Fruit fly (Drosophila melanogaster) whole organism, embryonic: ENCODE results near the gene ClpX.
A peak's percentile ranks its signal among the peaks of the same experiment; 100 is the strongest.

Experiments
- Atf6 ChIP-seq: fragments of 200-800 bp; sonication (Bioruptor generic); IDR thresholded peaks from 2 replicates; pipeline ENCODE4 v1.3.6; 2022; ENCODE audit warnings: missing biosample characterization, missing genetic modification characterization
- B-H2 ChIP-seq: fragments of 200-800 bp; sonication (Bioruptor generic); optimal IDR thresholded peaks from 2 replicates; lab custom pipeline; 2018; ENCODE audit warnings: missing biosample characterization, mild to moderate bottlenecking, missing genetic modification characterization
- BtbVII ChIP-seq: fragments of 200-800 bp; sonication (Bioruptor generic); optimal IDR thresholded peaks from 3 replicates; lab custom pipeline; 2017; ENCODE audit warnings: missing biosample characterization, mild to moderate bottlenecking, missing genetic modification characterization
- CG10959 ChIP-seq: fragments of 200-800 bp; sonication (Bioruptor generic); IDR thresholded peaks from 2 replicates; pipeline ENCODE4 v1.3.6; 2022; ENCODE audit warnings: missing biosample characterization, missing genetic modification characterization
- CG14441 ChIP-seq: fragments of 200-800 bp; sonication (Bioruptor generic); IDR thresholded peaks from 2 replicates; pipeline ENCODE4 v1.3.6; 2022; ENCODE audit warnings: missing biosample characterization, missing genetic modification characterization
- CG1603 ChIP-seq: fragments of 200-800 bp; sonication (Bioruptor generic); optimal IDR thresholded peaks from 2 replicates; lab custom pipeline; 2019; ENCODE audit warnings: missing biosample characterization, mild to moderate bottlenecking, missing genetic modification characterization, moderate library complexity
- CG2129 ChIP-seq: fragments of 200-800 bp; sonication (Bioruptor generic); IDR thresholded peaks from 2 replicates; pipeline ENCODE4 v1.3.6; 2022; ENCODE audit warnings: missing biosample characterization, missing genetic modification characterization; ENCODE audit not compliant: partially characterized antibody
- CG34376 ChIP-seq: fragments of 200-800 bp; sonication (Bioruptor generic); optimal IDR thresholded peaks from 2 replicates; lab custom pipeline; 2018; ENCODE audit warnings: missing biosample characterization, mild to moderate bottlenecking, missing genetic modification characterization
- CG4730 ChIP-seq: fragments of 200-800 bp; sonication (Bioruptor generic); IDR thresholded peaks from 2 replicates; pipeline ENCODE4 v1.3.6; 2022; ENCODE audit warnings: missing biosample characterization, missing genetic modification characterization
- CG6272 ChIP-seq: fragments of 200-800 bp; sonication (Bioruptor generic); IDR thresholded peaks from 2 replicates; pipeline ENCODE4 v1.3.6; 2022; ENCODE audit warnings: missing biosample characterization, missing genetic modification characterization
- CG6689 ChIP-seq: fragments of 200-800 bp; sonication (Bioruptor generic); IDR thresholded peaks from 2 replicates; pipeline ENCODE4 v1.3.6; 2022; ENCODE audit warnings: missing biosample characterization, missing genetic modification characterization
- CG7745 ChIP-seq: fragments of 200-800 bp; sonication (Bioruptor generic); optimal IDR thresholded peaks from 2 replicates; lab custom pipeline; 2018; ENCODE audit warnings: missing biosample characterization, mild to moderate bottlenecking, missing genetic modification characterization, moderate library complexity
- CG7839 ChIP-seq: fragments of 200-800 bp; sonication (Bioruptor generic); optimal IDR thresholded peaks from 3 replicates; lab custom pipeline; 2018; ENCODE audit warnings: missing biosample characterization, mild to moderate bottlenecking, missing genetic modification characterization, moderate library complexity
- CG7928 ChIP-seq: fragments of 200-800 bp; sonication (Bioruptor generic); optimal IDR thresholded peaks from 2 replicates; lab custom pipeline; 2017; ENCODE audit warnings: missing biosample characterization, mild to moderate bottlenecking, missing genetic modification characterization
- CG7987 ChIP-seq: fragments of 200-800 bp; sonication (Bioruptor generic); optimal IDR thresholded peaks from 2 replicates; lab custom pipeline; 2018; ENCODE audit warnings: missing biosample characterization, mild to moderate bottlenecking, missing genetic modification characterization, moderate library complexity
- CrebB ChIP-seq: fragments of 200-800 bp; sonication (Bioruptor generic); optimal IDR thresholded peaks from 3 replicates; lab custom pipeline; 2018; ENCODE audit warnings: missing biosample characterization, mild to moderate bottlenecking, missing genetic modification characterization
- Dbx ChIP-seq: fragments of 200-800 bp; sonication (Bioruptor generic); IDR thresholded peaks from 3 replicates; pipeline ENCODE4 v1.3.6; 2022; ENCODE audit warnings: missing biosample characterization, missing genetic modification characterization
- Drgx ChIP-seq: fragments of 200-800 bp; sonication (Bioruptor generic); IDR thresholded peaks from 2 replicates; pipeline ENCODE4 v1.3.6; 2022; ENCODE audit warnings: missing biosample characterization, missing genetic modification characterization
- HHEX ChIP-seq: fragments of 200-800 bp; sonication (Bioruptor generic); optimal IDR thresholded peaks from 3 replicates; lab custom pipeline; 2017; ENCODE audit warnings: missing biosample characterization, mild to moderate bottlenecking, missing genetic modification characterization, missing genetic modification reagents
- HLH4C ChIP-seq: fragments of 200-800 bp; sonication (Bioruptor generic); IDR thresholded peaks from 3 replicates; pipeline ENCODE4 v1.3.6; 2022; ENCODE audit warnings: missing biosample characterization, missing genetic modification characterization; ENCODE audit not compliant: partially characterized antibody
- Hr51 ChIP-seq, 2 experiments: fragments of 200-800 bp; sonication (Bioruptor generic); optimal IDR thresholded peaks; 2 replicates in 1 of 2; 3 replicates in 1 of 2; lab custom pipeline; 2016 to 2018; ENCODE audit warnings: missing biosample characterization in 2 of 2, missing genetic modification characterization in 2 of 2, mild to moderate bottlenecking in 1 of 2, moderate library complexity in 1 of 2
- Myb ChIP-seq: fragments of 200-800 bp; sonication (Bioruptor generic); optimal IDR thresholded peaks from 2 replicates; lab custom pipeline; 2016; ENCODE audit warnings: missing biosample characterization, missing genetic modification characterization
- Oli ChIP-seq: fragments of 200-800 bp; sonication (Bioruptor generic); optimal IDR thresholded peaks from 2 replicates; lab custom pipeline; 2018; ENCODE audit warnings: missing biosample characterization, mild to moderate bottlenecking, missing genetic modification characterization, moderate library complexity
- Sry-β ChIP-seq: fragments of 200-800 bp; sonication (Bioruptor generic); optimal IDR thresholded peaks from 2 replicates; lab custom pipeline; 2018; ENCODE audit warnings: missing biosample characterization, mild to moderate bottlenecking, missing genetic modification characterization, moderate library complexity
- Xrp1 ChIP-seq: fragments of 200-800 bp; sonication (Bioruptor generic); IDR thresholded peaks from 2 replicates; pipeline ENCODE4 v1.3.6; 2022; ENCODE audit warnings: missing biosample characterization, missing genetic modification characterization
- ap ChIP-seq: fragments of 200-800 bp; sonication (Bioruptor generic); IDR thresholded peaks from 2 replicates; pipeline ENCODE4 v1.3.6; 2022; ENCODE audit warnings: missing biosample characterization, missing genetic modification characterization
- bbx ChIP-seq: fragments of 200-800 bp; sonication (Bioruptor generic); IDR thresholded peaks from 2 replicates; pipeline ENCODE4 v1.3.6; 2022; ENCODE audit warnings: missing biosample characterization, missing genetic modification characterization; ENCODE audit not compliant: partially characterized antibody
- bcd ChIP-seq: fragments of 200-800 bp; sonication (Bioruptor generic); optimal IDR thresholded peaks from 2 replicates; lab custom pipeline; 2017; ENCODE audit warnings: missing biosample characterization, mild to moderate bottlenecking, missing genetic modification characterization
- dan ChIP-seq: fragments of 200-800 bp; sonication (Bioruptor generic); IDR thresholded peaks from 2 replicates; pipeline ENCODE4 v1.3.6; 2022; ENCODE audit warnings: missing biosample characterization, missing genetic modification characterization
- dysf ChIP-seq: fragments of 200-800 bp; sonication (Bioruptor generic); IDR thresholded peaks from 3 replicates; pipeline ENCODE4 v1.3.6; 2022; ENCODE audit warnings: missing biosample characterization, missing genetic modification characterization
- emc ChIP-seq: fragments of 200-800 bp; sonication (Bioruptor generic); optimal IDR thresholded peaks from 2 replicates; lab custom pipeline; 2016; ENCODE audit warnings: missing biosample characterization, missing genetic modification characterization
- her ChIP-seq: fragments of 200-800 bp; sonication (Bioruptor generic); optimal IDR thresholded peaks from 2 replicates; lab custom pipeline; 2016; ENCODE audit warnings: missing biosample characterization, missing genetic modification characterization
- hth ChIP-seq: fragments of >200 bp; optimal IDR thresholded peaks from 2 replicates; lab custom pipeline; 2017; ENCODE audit warnings: inconsistent platforms
- jumu ChIP-seq: fragments of 200-800 bp; sonication (Bioruptor generic); optimal IDR thresholded peaks from 3 replicates; lab custom pipeline; 2016; ENCODE audit warnings: missing biosample characterization, missing genetic modification characterization
- lab ChIP-seq: fragments of 200-800 bp; sonication (Bioruptor generic); optimal IDR thresholded peaks from 3 replicates; lab custom pipeline; 2017; ENCODE audit warnings: missing biosample characterization, missing genetic modification characterization, mild to moderate bottlenecking, moderate library complexity, missing genetic modification reagents
- lmd ChIP-seq: fragments of 200-800 bp; sonication (Bioruptor generic); IDR thresholded peaks from 2 replicates; pipeline ENCODE4 v1.3.6; 2022; ENCODE audit warnings: missing biosample characterization, missing genetic modification characterization
- mld ChIP-seq: fragments of 200-800 bp; sonication (Bioruptor generic); IDR thresholded peaks from 3 replicates; pipeline ENCODE4 v1.3.6; 2022; ENCODE audit warnings: missing biosample characterization, missing genetic modification characterization; ENCODE audit not compliant: partially characterized antibody
- nmo ChIP-seq: fragments of 200-800 bp; sonication (Bioruptor generic); optimal IDR thresholded peaks from 2 replicates; lab custom pipeline; 2018; ENCODE audit warnings: missing biosample characterization, mild to moderate bottlenecking, missing genetic modification characterization, moderate library complexity
- org-1 ChIP-seq: fragments of 200-800 bp; sonication (Bioruptor generic); optimal IDR thresholded peaks from 2 replicates; lab custom pipeline; 2017; ENCODE audit warnings: missing biosample characterization, missing genetic modification characterization
- pan ChIP-seq, 4 experiments: fragments of >200 bp in 3 of 4; fragments of 200-800 bp in 1 of 4; sonication (Bioruptor generic) in 1 of 4; optimal IDR thresholded peaks in 3 of 4; IDR thresholded peaks in 1 of 4; 2 replicates each; pipeline versions ENCODE4 v1.3.6 to Lab custom; 2017 to 2022; ENCODE audit warnings: missing biosample characterization in 2 of 4, missing genetic modification characterization in 2 of 4, mixed read lengths in 1 of 4
- pnt ChIP-seq: fragments of 200-800 bp; sonication (Bioruptor generic); optimal IDR thresholded peaks from 3 replicates; lab custom pipeline; 2016; ENCODE audit warnings: missing biosample characterization, missing genetic modification characterization
- pzg ChIP-seq: fragments of 200-800 bp; sonication (Bioruptor generic); optimal IDR thresholded peaks from 3 replicates; lab custom pipeline; 2018; ENCODE audit warnings: missing biosample characterization, mild to moderate bottlenecking, missing genetic modification characterization, moderate library complexity
- rib ChIP-seq: fragments of 200-800 bp; sonication (Bioruptor generic); IDR thresholded peaks from 2 replicates; pipeline ENCODE4 v1.3.6; 2022; ENCODE audit warnings: missing biosample characterization, missing genetic modification characterization
- ro ChIP-seq: fragments of 200-800 bp; sonication (Bioruptor generic); IDR thresholded peaks from 2 replicates; pipeline ENCODE4 v1.3.6; 2022; ENCODE audit warnings: missing biosample characterization, missing genetic modification characterization
- sqz ChIP-seq: fragments of 200-800 bp; sonication (Bioruptor generic); optimal IDR thresholded peaks from 3 replicates; lab custom pipeline; 2018; ENCODE audit warnings: missing biosample characterization, mild to moderate bottlenecking, missing genetic modification characterization
- stc ChIP-seq: fragments of 200-800 bp; sonication (Bioruptor generic); IDR thresholded peaks from 2 replicates; pipeline ENCODE4 v1.3.6; 2022; ENCODE audit warnings: missing biosample characterization, missing genetic modification characterization
- tx ChIP-seq: fragments of 200-800 bp; sonication (Bioruptor generic); optimal IDR thresholded peaks from 2 replicates; lab custom pipeline; 2016; ENCODE audit warnings: missing biosample characterization, missing genetic modification characterization
- vvl ChIP-seq: fragments of 200-800 bp; sonication (Bioruptor generic); IDR thresholded peaks from 2 replicates; pipeline ENCODE4 v1.3.6; 2022; ENCODE audit warnings: missing biosample characterization, missing genetic modification characterization

ClpX gene

dm6 chr3R:19875118-19875887 lies 28.2 kb downstream of the ClpX start, which contains the start of gene Mrp5 (continued):
- TF ChIP-seq nmo (GFP tag; lab: Kevin White, UChicago) (peak; percentile 41), HHEX (peak; percentile 6), Sry-β (GFP tag; lab: Kevin White, UChicago) (no peak), HLH4C (GFP tag; lab: Robert Waterston, UW) (0 out of 3 replicates have a peak, but pooled peaks have one; percentile 46), CG6272 (GFP tag; lab: Robert Waterston, UW) (no peak), lab (GFP tag; lab: Kevin White, UChicago) (peak; percentile 36), CrebB (tag; lab: Kevin White, UChicago) (peak; percentile 21), BtbVII (no peak), CG34376 (GFP tag; lab: Kevin White, UChicago) (peak; percentile 45), stc (peak; percentile 30; the same call in 1 of the 2 replicates), CG7928 (GFP tag; lab: Kevin White, UChicago) (no peak), Dbx (GFP tag; lab: Robert Waterston, UW) (peak; percentile 46; the same call in 1 of the 3 replicates), emc (GFP tag; lab: Kevin White, UChicago) (no peak), CG10959 (GFP tag; lab: Robert Waterston, UW) (no peak; the same call in 1 of the 2 replicates), mld (GFP tag; lab: Robert Waterston, UW) (no peak), pnt (GFP tag; lab: Kevin White, UChicago) (no peak), B-H2 (GFP tag; lab: Kevin White, UChicago) (no peak), dysf (GFP tag; lab: Robert Waterston, UW) (peak; percentile 52; the same call in 1 of the 3 replicates), Oli (peak; percentile 11), CG14441 (GFP tag; lab: Robert Waterston, UW) (peak; percentile 61), ap (GFP tag; lab: Robert Waterston, UW) (peak; percentile 28; the same call in 1 of the 2 replicates), CG1603 (tag; lab: Kevin White, UChicago) (no peak), bbx (peak; percentile 34; the same call in 1 of the 2 replicates), ro (GFP tag; lab: Robert Waterston, UW) (no peak), lmd (GFP tag; lab: Robert Waterston, UW) (peak; percentile 65), dan (GFP tag; lab: Robert Waterston, UW) (no peak), Atf6 (GFP tag; lab: Robert Waterston, UW) (peak; percentile 15; the same call in 1 of the 2 replicates), Xrp1 (GFP tag; lab: Robert Waterston, UW) (peak; percentile 64), bcd (peak; percentile 15), tx (GFP tag; lab: Kevin White, UChicago) (no peak), pan (optimal IDR thresholded peaks at IDR 0.05; lab: Kevin White, UChicago) (no peak), pan (GFP tag; optimal IDR thresholded peaks at IDR 0.05 in 1 of 2, IDR thresholded peaks at IDR 0.05 in 1 of 2) (peak in 1 of 2 experiments; percentile 62), rib (no peak), CG7839 (peak; percentile 53), CG6689 (GFP tag; lab: Robert Waterston, UW) (peak; percentile 57), Drgx (GFP tag; lab: Robert Waterston, UW) (peak; percentile 55), hth (no peak), Myb (no peak), vvl (GFP tag; lab: Robert Waterston, UW) (no peak; the same call in 1 of the 2 replicates), Hr51 (GFP tag; optimal IDR thresholded peaks at IDR 0.05; lab: Kevin White, UChicago) (peak in 1 of 2 experiments; percentile 40), sqz (GFP tag; lab: Kevin White, UChicago) (no peak), CG4730 (GFP tag; lab: Robert Waterston, UW) (0 out of 2 replicates have a peak, but pooled peaks have one; percentile 13), CG7745 (tag; lab: Kevin White, UChicago) (no peak), pzg (GFP tag; lab: Kevin White, UChicago) (peak; percentile 8), CG2129 (GFP tag; lab: Robert Waterston, UW) (no peak), org-1 (GFP tag; lab: Kevin White, UChicago) (peak; percentile 5), her (GFP tag; lab: Kevin White, UChicago) (no peak), jumu (GFP tag; lab: Kevin White, UChicago) (no peak), CG7987 (GFP tag; lab: Kevin White, UChicago) (peak; percentile 17)
